Worm (Caenorhabditis elegans): Measurements from ENCODE around the gene rab-33.

rab-33 gene

DNA sequence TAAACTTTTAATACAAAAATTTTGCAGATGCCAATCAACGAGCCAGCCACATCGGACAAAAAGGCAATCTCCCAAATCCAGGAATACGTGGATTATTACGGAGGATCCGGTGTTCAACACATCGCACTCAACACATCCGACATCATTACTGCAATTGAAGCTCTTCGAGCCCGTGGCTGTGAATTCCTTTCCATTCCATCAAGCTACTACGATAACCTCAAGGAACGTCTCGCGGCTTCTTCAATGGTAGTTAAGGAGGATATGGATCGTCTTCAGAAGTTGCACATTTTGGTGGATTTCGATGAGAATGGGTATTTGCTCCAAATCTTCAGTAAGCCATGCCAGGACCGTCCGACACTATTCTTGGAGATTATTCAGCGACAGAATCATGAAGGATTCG, 33.4 kb upstream of the rab-33 start:
- TF ChIP-seq let-526 (GFP tag; IDR thresholded peaks at IDR 0.05) = no peak
- no peak for TF ChIP-seq Y53G8AR.9 (GFP tag; conservative IDR thresholded peaks at IDR 0.05)
- TF ChIP-seq sea-2 (GFP tag; IDR thresholded peaks at IDR 0.05) = no peak
- no peak for TF ChIP-seq hmg-20 (GFP tag; IDR thresholded peaks at IDR 0.05)
- TF ChIP-seq nhr-120 (GFP tag; IDR thresholded peaks at IDR 0.05) = no peak
- peak; percentile 28 for TF ChIP-seq repo-1 (tag; optimal IDR thresholded peaks at IDR 0.05)
- no peak for TF ChIP-seq lin-54 (GFP tag; optimal IDR thresholded peaks at IDR 0.05)
- no peak for TF ChIP-seq ceh-91 (GFP tag; IDR thresholded peaks at IDR 0.05)
- TF ChIP-seq mes-4 (tag; optimal IDR thresholded peaks at IDR 0.05) = no peak
- TF ChIP-seq ceh-58 (GFP tag; IDR thresholded peaks at IDR 0.05) = no peak
- no peak for TF ChIP-seq let-607 (tag; optimal IDR thresholded peaks at IDR 0.05)
- TF ChIP-seq Y67H2A.10 (GFP tag; conservative IDR thresholded peaks at IDR 0.05) = no peak
- 0 out of 2 replicates have a peak, but pooled peaks have one; percentile 61 for TF ChIP-seq cebp-2 (GFP tag; IDR thresholded peaks at IDR 0.05)
- TF ChIP-seq sdz-38 (tag; optimal IDR thresholded peaks at IDR 0.05) = no peak
- TF ChIP-seq athp-1 (tag; optimal IDR thresholded peaks at IDR 0.05) = no peak
- TF ChIP-seq madf-10 (tag; optimal IDR thresholded peaks at IDR 0.05) = no peak
- no peak for TF ChIP-seq nhr-80 (tag; optimal IDR thresholded peaks at IDR 0.05)
- TF ChIP-seq ama-1 (optimal IDR thresholded peaks at IDR 0.05) = peak; percentile 78
- TF ChIP-seq ama-1 (GFP tag; optimal IDR thresholded peaks at IDR 0.05) = no peak
- no peak for TF ChIP-seq F57A8.1 (GFP tag; optimal IDR thresholded peaks at IDR 0.05)
- TF ChIP-seq Y56A3A.18 (GFP tag; IDR thresholded peaks at IDR 0.05) = no peak
- no peak for TF ChIP-seq him-1 (tag; optimal IDR thresholded peaks at IDR 0.05)
- no peak for TF ChIP-seq ccch-3 (GFP tag; optimal IDR thresholded peaks at IDR 0.05)
- no peak for TF ChIP-seq ztf-22 (GFP tag; optimal IDR thresholded peaks at IDR 0.05)
- TF ChIP-seq egrh-3 (GFP tag; IDR thresholded peaks at IDR 0.05) = no peak
- TF ChIP-seq nfya-2 (GFP tag; IDR thresholded peaks at IDR 0.05) = 0 out of 2 replicates have a peak, but pooled peaks have one; percentile 20
- TF ChIP-seq lsl-1 (GFP tag; optimal IDR thresholded peaks at IDR 0.05) = no peak
- no peak for TF ChIP-seq ztf-25 (GFP tag; IDR thresholded peaks at IDR 0.05)
- no peak for TF ChIP-seq T26A5.8 (tag; optimal IDR thresholded peaks at IDR 0.05)

DNA sequence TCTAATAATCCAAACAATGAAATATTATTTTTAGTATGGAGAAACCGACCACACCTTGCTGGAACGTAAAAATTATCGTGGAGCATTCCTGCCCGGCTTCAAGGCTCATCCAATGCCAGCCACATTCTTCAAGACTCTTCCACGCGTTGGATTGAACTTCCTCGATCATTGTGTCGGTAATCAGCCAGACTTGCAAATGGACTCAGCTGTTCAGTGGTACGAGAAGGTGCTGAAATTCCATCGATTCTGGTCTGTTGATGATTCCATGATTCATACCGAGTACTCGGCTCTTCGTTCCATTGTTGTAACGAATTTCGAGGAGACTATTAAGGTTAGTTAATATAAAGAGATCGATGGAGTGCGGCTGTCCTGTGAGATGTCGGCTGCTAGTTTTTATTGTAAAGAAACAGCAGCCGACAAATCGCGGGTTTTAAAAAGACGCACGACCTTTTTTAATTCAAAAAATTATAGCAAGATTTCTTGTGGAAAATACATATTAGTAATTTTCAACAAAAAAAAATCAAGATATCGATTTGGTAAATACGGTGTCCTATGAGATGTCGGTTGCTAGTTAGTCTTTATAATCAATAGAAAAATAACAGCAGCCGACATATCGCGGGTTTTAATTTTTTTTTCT, 32.6 kb upstream of the rab-33 start:
- no peak for TF ChIP-seq snpc-4 (GFP tag; optimal IDR thresholded peaks at IDR 0.05)
- TF ChIP-seq snpc-4 (tag; optimal IDR thresholded peaks at IDR 0.05) = peak in 2 of 4 experiments; percentile 78 to 86
- no peak for TF ChIP-seq dpff-1 (tag; optimal IDR thresholded peaks at IDR 0.05)
- TF ChIP-seq rpc-1 (optimal IDR thresholded peaks at IDR 0.05) = no peak
- no peak for TF ChIP-seq rpc-1 (tag; optimal IDR thresholded peaks at IDR 0.05)
- 0 out of 2 replicates have a peak, but pooled peaks have one; percentile 47 for TF ChIP-seq lin-26 (GFP tag; IDR thresholded peaks at IDR 0.05)
- TF ChIP-seq hsf-1 (GFP tag; IDR thresholded peaks at IDR 0.05) = no peak
- TF ChIP-seq ztf-3 (GFP tag; optimal IDR thresholded peaks at IDR 0.05) = no peak
- no peak for TF ChIP-seq nfya-1 (tag; optimal IDR thresholded peaks at IDR 0.05; ENCODE audit: borderline replicate concordance, insufficient read depth)
- TF ChIP-seq snpc-1.1 (tag; optimal IDR thresholded peaks at IDR 0.05; ENCODE audit: insufficient read depth) = peak; percentile 33
- no peak for TF ChIP-seq F57A8.1 (GFP tag; optimal IDR thresholded peaks at IDR 0.05)
- no peak for TF ChIP-seq sea-2 (GFP tag; IDR thresholded peaks at IDR 0.05)
- TF ChIP-seq dpl-1 (GFP tag; optimal IDR thresholded peaks at IDR 0.05) = no peak
- no peak for TF ChIP-seq ztf-18 (tag; optimal IDR thresholded peaks at IDR 0.05)
- peak; percentile 17 for TF ChIP-seq chd-7 (tag; optimal IDR thresholded peaks at IDR 0.05)
- no peak for TF ChIP-seq Y79H2A.3 (GFP tag; conservative IDR thresholded peaks at IDR 0.05)
- TF ChIP-seq pbrm-1 (GFP tag; IDR thresholded peaks at IDR 0.05) = 0 out of 2 replicates have a peak, but pooled peaks have one; percentile 23
- TF ChIP-seq ama-1 (optimal IDR thresholded peaks at IDR 0.05) = peak; percentile 64
- no peak for TF ChIP-seq ama-1 (GFP tag; optimal IDR thresholded peaks at IDR 0.05)
- TF ChIP-seq B0261.1 (tag; optimal IDR thresholded peaks at IDR 0.05) = no peak
- TF ChIP-seq ztf-26 (tag; optimal IDR thresholded peaks at IDR 0.05) = no peak
- no peak for TF ChIP-seq attf-6 (GFP tag; IDR thresholded peaks at IDR 0.05)
- TF ChIP-seq C17E4.6 (GFP tag; IDR thresholded peaks at IDR 0.05) = no peak
- no peak for TF ChIP-seq rec-8 (tag; optimal IDR thresholded peaks at IDR 0.05)
- TF ChIP-seq unc-130 (GFP tag; optimal IDR thresholded peaks at IDR 0.05) = no peak
